Fruit fly (Drosophila melanogaster) whole organism: ENCODE results near the gene CG10194.

Source experiments
- CG8478 ChIP-seq: fragments of >200 bp; optimal IDR thresholded peaks from 2 replicates; lab custom pipeline; 2018; ENCODE audit warnings: inconsistent platforms
- Dll ChIP-seq: fragments of >200 bp; optimal IDR thresholded peaks from 2 replicates; lab custom pipeline; 2017
- EcR ChIP-seq, 2 experiments: fragments of >200 bp; optimal IDR thresholded peaks; 2 replicates each; lab custom pipeline; 2017; ENCODE audit warnings: missing biosample characterization in 2 of 2, missing genetic modification characterization in 2 of 2, missing genetic modification reagents in 2 of 2
- pan ChIP-seq: fragments of >200 bp; optimal IDR thresholded peaks from 2 replicates; lab custom pipeline; 2017
- psq ChIP-seq: fragments of >200 bp; optimal IDR thresholded peaks from 2 replicates; lab custom pipeline; 2017

DNA sequence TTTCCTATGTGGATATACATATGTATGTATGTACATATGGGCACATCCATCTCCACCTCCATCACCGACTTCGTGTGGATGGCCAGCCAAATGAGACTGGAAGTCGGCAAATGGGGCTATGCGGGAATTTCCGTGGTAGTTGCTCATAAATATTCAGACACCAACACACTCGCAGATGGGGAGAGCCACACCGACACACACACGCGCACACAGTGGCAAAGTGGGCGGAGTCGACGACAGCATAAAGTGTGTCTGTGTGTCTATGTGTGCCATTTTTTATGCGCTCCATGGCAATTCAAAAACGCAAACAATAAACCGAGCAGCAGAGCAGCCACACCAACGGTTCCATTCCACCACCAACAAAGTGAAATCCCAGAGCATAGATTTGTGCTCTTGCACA lies 27.0 kb downstream of the CG10194 start:
- TF ChIP-seq CG8478 (no peak), Dll (lab: Kevin White, UChicago) (no peak), pan (no peak), psq (lab: Kevin White, UChicago) (no peak), EcR (GFP tag; optimal IDR thresholded peaks at IDR 0.05; lab: Kevin White, UChicago) (no peak)
